Fruit fly (Drosophila melanogaster) whole organism, adult: ENCODE results near the gene CG32161.

Experiments used
- CG33017 ChIP-seq: fragments of 200-800 bp; sonication (Bioruptor generic); optimal IDR thresholded peaks from 2 replicates; lab custom pipeline; 2018; ENCODE audit warnings: missing biosample characterization, mild to moderate bottlenecking, missing genetic modification characterization, moderate library complexity
- CG7045 ChIP-seq: fragments of 200-800 bp; sonication (Bioruptor generic); optimal IDR thresholded peaks from 2 replicates; lab custom pipeline; 2017; ENCODE audit warnings: missing biosample characterization, mild to moderate bottlenecking, missing genetic modification characterization
- CG7101 ChIP-seq: fragments of 200-800 bp; sonication (Bioruptor generic); optimal IDR thresholded peaks from 2 replicates; lab custom pipeline; 2018; ENCODE audit warnings: missing biosample characterization, mild to moderate bottlenecking, missing genetic modification characterization, moderate library complexity
- Mnt ChIP-seq: fragments of 200-800 bp; sonication (Bioruptor generic); optimal IDR thresholded peaks from 2 replicates; lab custom pipeline; 2016; ENCODE audit warnings: missing biosample characterization, mild to moderate bottlenecking, missing genetic modification characterization
- kay ChIP-seq: fragments of 200-800 bp; sonication (Bioruptor generic); peaks from one replicate; lab custom pipeline; 2016; ENCODE audit warnings: missing biosample characterization, missing genetic modification characterization, borderline replicate concordance
- ovo ChIP-seq: fragments of 200-800 bp; sonication (Bioruptor generic); optimal IDR thresholded peaks from 2 replicates; lab custom pipeline; 2016; ENCODE audit warnings: missing biosample characterization, missing genetic modification characterization
- pad ChIP-seq: fragments of 200-800 bp; sonication (Bioruptor generic); optimal IDR thresholded peaks from 3 replicates; lab custom pipeline; 2017; ENCODE audit warnings: missing biosample characterization, missing genetic modification characterization, mild to moderate bottlenecking, moderate library complexity, missing genetic modification reagents

- TF ChIP-seq pad (no peak), Mnt (GFP tag; lab: Kevin White, UChicago) (peak; percentile 25), CG33017 (no peak), CG7101 (tag; lab: Kevin White, UChicago) (no peak), kay (GFP tag; lab: Kevin White, UChicago) (no peak), CG7045 (GFP tag; lab: Kevin White, UChicago) (no peak), ovo (GFP tag; lab: Kevin White, UChicago) (no peak)
Observed at dm6 chr3L:16842952-16843351, 3.1 kb upstream of the CG32161 start.
